Fruit fly (Drosophila melanogaster) whole organism, embryonic: Measurements from ENCODE around the gene CG7492.
A peak's percentile ranks its signal among the peaks of the same experiment; 100 is the strongest.

Experiments used
- Ada2b ChIP-seq: fragments of 200-800 bp; sonication (Bioruptor generic); IDR thresholded peaks from 2 replicates; pipeline ENCODE4 v1.3.6; 2022; ENCODE audit warnings: missing biosample characterization, missing genetic modification characterization
- CG10147 ChIP-seq: fragments of 200-800 bp; sonication (Bioruptor generic); optimal IDR thresholded peaks from 2 replicates; lab custom pipeline; 2019; ENCODE audit warnings: missing biosample characterization, mild to moderate bottlenecking, missing genetic modification characterization, moderate library complexity
- CG14050 ChIP-seq: fragments of 200-800 bp; sonication (Bioruptor generic); IDR thresholded peaks from 3 replicates; pipeline ENCODE4 v1.3.6; 2022; ENCODE audit warnings: missing biosample characterization, missing genetic modification characterization
- CG16779 ChIP-seq: fragments of 200-800 bp; sonication (Bioruptor generic); IDR thresholded peaks from 2 replicates; pipeline ENCODE4 v1.3.6; 2022; ENCODE audit warnings: missing biosample characterization, missing genetic modification characterization
- CG17359 ChIP-seq: fragments of 200-800 bp; sonication (Bioruptor generic); optimal IDR thresholded peaks from 3 replicates; lab custom pipeline; 2018; ENCODE audit warnings: missing biosample characterization, mild to moderate bottlenecking, missing genetic modification characterization, moderate library complexity
- CG18599 ChIP-seq: fragments of 200-800 bp; sonication (Bioruptor generic); optimal IDR thresholded peaks from 3 replicates; lab custom pipeline; 2017; ENCODE audit warnings: missing biosample characterization, missing genetic modification characterization, mild to moderate bottlenecking, moderate library complexity, missing genetic modification reagents
- CG2199 ChIP-seq: fragments of 200-800 bp; sonication (Bioruptor generic); IDR thresholded peaks from 3 replicates; pipeline ENCODE4 v1.3.6; 2022; ENCODE audit warnings: missing biosample characterization, missing genetic modification characterization
- CG31365 ChIP-seq: fragments of 200-800 bp; sonication (Bioruptor generic); optimal IDR thresholded peaks from 2 replicates; lab custom pipeline; 2018; ENCODE audit warnings: missing biosample characterization, mild to moderate bottlenecking, missing genetic modification characterization
- CG31441 ChIP-seq: fragments of 200-800 bp; sonication (Bioruptor generic); IDR thresholded peaks from 2 replicates; pipeline ENCODE4 v1.3.6; 2022; ENCODE audit warnings: missing biosample characterization, missing genetic modification characterization
- CG34376 ChIP-seq: fragments of 200-800 bp; sonication (Bioruptor generic); optimal IDR thresholded peaks from 2 replicates; lab custom pipeline; 2018; ENCODE audit warnings: missing biosample characterization, mild to moderate bottlenecking, missing genetic modification characterization
- CG4404 ChIP-seq: fragments of 200-800 bp; sonication (Bioruptor generic); IDR thresholded peaks from 2 replicates; pipeline ENCODE4 v1.3.6; 2022; ENCODE audit warnings: missing biosample characterization, missing genetic modification characterization
- CG5180 ChIP-seq: fragments of 200-800 bp; sonication (Bioruptor generic); optimal IDR thresholded peaks from 3 replicates; lab custom pipeline; 2017; ENCODE audit warnings: missing biosample characterization, missing genetic modification characterization, mild to moderate bottlenecking, moderate library complexity, missing genetic modification reagents
- CG6854 ChIP-seq: fragments of 200-800 bp; sonication (Bioruptor generic); optimal IDR thresholded peaks from 3 replicates; lab custom pipeline; 2017; ENCODE audit warnings: missing biosample characterization, mild to moderate bottlenecking, missing genetic modification characterization
- CG7556 ChIP-seq: fragments of 200-800 bp; sonication (Bioruptor generic); optimal IDR thresholded peaks from 2 replicates; lab custom pipeline; 2017; ENCODE audit warnings: missing biosample characterization, mild to moderate bottlenecking, missing genetic modification characterization
- CG9932 ChIP-seq: fragments of 200-800 bp; sonication (Bioruptor generic); IDR thresholded peaks from 2 replicates; pipeline ENCODE4 v1.3.6; 2022; ENCODE audit warnings: missing biosample characterization, missing genetic modification characterization
- Chrac-16 ChIP-seq: fragments of 200-800 bp; sonication (Bioruptor generic); optimal IDR thresholded peaks from 3 replicates; lab custom pipeline; 2016; ENCODE audit warnings: missing biosample characterization, missing genetic modification characterization
- CoRest ChIP-seq: fragments of 200-800 bp; sonication (Bioruptor generic); optimal IDR thresholded peaks from 3 replicates; lab custom pipeline; 2018; ENCODE audit warnings: missing biosample characterization, mild to moderate bottlenecking, missing genetic modification characterization, moderate library complexity
- CrebB ChIP-seq: fragments of 200-800 bp; sonication (Bioruptor generic); optimal IDR thresholded peaks from 3 replicates; lab custom pipeline; 2018; ENCODE audit warnings: missing biosample characterization, mild to moderate bottlenecking, missing genetic modification characterization
- Elba2 ChIP-seq: fragments of 200-800 bp; sonication (Bioruptor generic); optimal IDR thresholded peaks from 3 replicates; lab custom pipeline; 2016; ENCODE audit warnings: missing biosample characterization, missing genetic modification characterization
- Ets97D ChIP-seq: fragments of 200-800 bp; sonication (Bioruptor generic); optimal IDR thresholded peaks from 3 replicates; lab custom pipeline; 2016; ENCODE audit warnings: missing biosample characterization, missing genetic modification characterization
- Kr ChIP-seq: fragments of 200-800 bp; sonication (Bioruptor generic); optimal IDR thresholded peaks from 2 replicates; lab custom pipeline; 2017; ENCODE audit warnings: missing biosample characterization, mild to moderate bottlenecking, missing genetic modification characterization
- Lim3 ChIP-seq: fragments of 200-800 bp; sonication (Bioruptor generic); IDR thresholded peaks from 2 replicates; pipeline ENCODE4 v1.3.6; 2022; ENCODE audit warnings: missing biosample characterization, missing genetic modification characterization
- ab ChIP-seq: fragments of 200-800 bp; sonication (Bioruptor generic); optimal IDR thresholded peaks from 2 replicates; lab custom pipeline; 2016; ENCODE audit warnings: missing biosample characterization, missing genetic modification characterization
- abd-A ChIP-seq: fragments of 200-800 bp; sonication (Bioruptor generic); optimal IDR thresholded peaks from 3 replicates; lab custom pipeline; 2019; ENCODE audit warnings: missing biosample characterization, mild to moderate bottlenecking, missing genetic modification characterization, moderate library complexity
- amos ChIP-seq: fragments of 200-800 bp; sonication (Bioruptor generic); IDR thresholded peaks from 2 replicates; pipeline ENCODE4 v1.3.6; 2022; ENCODE audit warnings: missing biosample characterization, missing genetic modification characterization; ENCODE audit not compliant: partially characterized antibody
- cwo ChIP-seq: fragments of 200-800 bp; sonication (Bioruptor generic); optimal IDR thresholded peaks from 3 replicates; lab custom pipeline; 2017; ENCODE audit warnings: missing biosample characterization, missing genetic modification characterization, mild to moderate bottlenecking, moderate library complexity, missing genetic modification reagents
- dimm ChIP-seq: fragments of 200-800 bp; sonication (Bioruptor generic); IDR thresholded peaks from 2 replicates; pipeline ENCODE4 v1.3.6; 2022; ENCODE audit warnings: missing biosample characterization, missing genetic modification characterization
- ems ChIP-seq: fragments of 200-800 bp; sonication (Bioruptor generic); optimal IDR thresholded peaks from 3 replicates; lab custom pipeline; 2016; ENCODE audit warnings: missing biosample characterization, missing genetic modification characterization
- her ChIP-seq: fragments of 200-800 bp; sonication (Bioruptor generic); optimal IDR thresholded peaks from 2 replicates; lab custom pipeline; 2016; ENCODE audit warnings: missing biosample characterization, missing genetic modification characterization
- insv ChIP-seq, 2 experiments: fragments of 200-800 bp; sonication (Bioruptor generic); optimal IDR thresholded peaks; 3 replicates each; lab custom pipeline; 2016 to 2018; ENCODE audit warnings: missing biosample characterization in 2 of 2, missing genetic modification characterization in 2 of 2
- kah ChIP-seq: fragments of 200-800 bp; sonication (Bioruptor generic); optimal IDR thresholded peaks from 2 replicates; lab custom pipeline; 2018; ENCODE audit warnings: missing biosample characterization, mild to moderate bottlenecking, missing genetic modification characterization
- mld ChIP-seq: fragments of 200-800 bp; sonication (Bioruptor generic); IDR thresholded peaks from 3 replicates; pipeline ENCODE4 v1.3.6; 2022; ENCODE audit warnings: missing biosample characterization, missing genetic modification characterization; ENCODE audit not compliant: partially characterized antibody
- pita ChIP-seq: fragments of 200-800 bp; sonication (Bioruptor generic); optimal IDR thresholded peaks from 2 replicates; lab custom pipeline; 2017; ENCODE audit warnings: missing biosample characterization, mild to moderate bottlenecking, missing genetic modification characterization
- schlank ChIP-seq: fragments of 200-800 bp; sonication (Bioruptor generic); optimal IDR thresholded peaks from 2 replicates; lab custom pipeline; 2018; ENCODE audit warnings: missing biosample characterization, mild to moderate bottlenecking, missing genetic modification characterization
- sima ChIP-seq: fragments of 200-800 bp; sonication (Bioruptor generic); optimal IDR thresholded peaks from 2 replicates; lab custom pipeline; 2016; ENCODE audit warnings: missing biosample characterization, missing genetic modification characterization
- ttk ChIP-seq: fragments of 200-800 bp; sonication (Bioruptor generic); IDR thresholded peaks from 2 replicates; pipeline ENCODE4 v2.1.2; 2022; ENCODE audit warnings: missing biosample characterization, missing genetic modification characterization
- z ChIP-seq: fragments of 200-800 bp; sonication (Bioruptor generic); IDR thresholded peaks from 3 replicates; pipeline ENCODE4 v1.3.6; 2022; ENCODE audit warnings: missing biosample characterization, missing genetic modification characterization
- zen2 ChIP-seq: fragments of 200-800 bp; sonication (Bioruptor generic); IDR thresholded peaks from 3 replicates; pipeline ENCODE4 v1.3.6; 2022; ENCODE audit warnings: missing biosample characterization, missing genetic modification characterization; ENCODE audit not compliant: partially characterized antibody

CG7492 gene

dm6 chr3L:7695554-7695953 is 41.0 kb upstream of the CG7492 start, which contains the start of gene CG44195:
TSS of gene CG44195 (minus strand) at chr3L:7695654.
- no peak for TF ChIP-seq CG6854 (GFP tag; lab: Kevin White, UChicago)
- TF ChIP-seq insv (GFP tag; optimal IDR thresholded peaks at IDR 0.05; lab: Kevin White, UChicago), result no peak
- TF ChIP-seq ttk (GFP tag; lab: Robert Waterston, UW), result no peak
- no peak for TF ChIP-seq abd-A
- TF ChIP-seq pita (GFP tag; lab: Kevin White, UChicago), result no peak
- TF ChIP-seq CG7556, result no peak

DNA sequence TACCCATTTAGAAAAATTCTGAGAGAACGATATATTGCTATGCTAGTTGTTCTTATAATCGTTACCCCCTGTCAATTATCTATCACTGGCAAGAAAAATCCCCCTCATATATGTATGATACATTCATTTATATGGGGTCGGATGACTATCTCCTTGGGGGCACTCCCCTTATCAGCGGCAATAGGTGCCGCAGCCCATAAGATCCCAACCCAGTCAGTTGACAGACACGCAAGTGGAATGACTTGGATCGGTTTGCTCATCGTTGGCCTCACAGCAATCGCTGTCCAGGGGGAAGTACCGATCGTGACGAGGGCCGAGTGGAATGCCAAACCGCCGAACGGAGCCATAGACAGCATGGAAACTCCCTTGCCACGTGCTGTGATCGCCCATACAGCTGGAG is 3.6 kb downstream of the CG7492 start, which contains the start of gene PGRP-SD:
TSS of gene PGRP-SD (plus strand) at position 213 of the 400 bp plus-strand sequence.
- TF ChIP-seq CG2199, result 0 out of 3 replicates have a peak, but pooled peaks have one; percentile 13
- no peak for TF ChIP-seq ab (GFP tag; lab: Kevin White, UChicago)

DNA sequence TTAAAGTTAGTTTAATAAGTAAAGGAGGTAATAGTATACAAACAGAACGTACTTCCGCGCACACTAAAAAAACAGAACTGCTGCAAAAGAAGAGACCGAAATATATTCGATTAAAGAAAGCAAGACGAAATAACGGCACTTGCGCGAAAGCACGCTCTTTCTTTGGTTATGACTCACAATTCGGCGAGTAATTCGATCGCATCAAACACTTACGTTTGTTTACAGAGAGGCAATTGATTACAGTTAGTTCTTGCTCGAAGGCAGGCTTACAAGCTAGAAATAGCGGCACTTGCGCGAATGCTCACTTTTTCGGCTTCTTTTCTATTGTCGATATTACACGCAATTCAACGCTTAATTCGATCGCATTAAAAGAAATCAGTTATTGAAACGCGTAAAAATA is 4.3 kb downstream of the CG7492 start, which contains the start of gene CG32373:
TSS of gene CG32373 (plus strand) at position 301 of the 400 bp plus-strand sequence.
- TF ChIP-seq amos (GFP tag; lab: Robert Waterston, UW) (no peak), CG14050 (no peak), Kr (GFP tag; lab: Kevin White, UChicago) (no peak), Ets97D (no peak), CG2199 (0 out of 3 replicates have a peak, but pooled peaks have one; percentile 34), CG9932 (no peak), her (GFP tag; lab: Kevin White, UChicago) (no peak), CG17359 (tag; lab: Kevin White, UChicago) (no peak)

dm6 chr3L:7643562-7643961 is 11.0 kb downstream of the CG7492 start:
- TF ChIP-seq CrebB (no peak), cwo (GFP tag; lab: Kevin White, UChicago) (no peak), CG5180 (GFP tag; lab: Kevin White, UChicago) (peak; percentile 97), kah (GFP tag; lab: Kevin White, UChicago) (no peak), ems (GFP tag; lab: Kevin White, UChicago) (no peak), CG31365 (tag; lab: Kevin White, UChicago) (no peak), Ada2b (GFP tag; lab: Robert Waterston, UW) (no peak), Chrac-16 (GFP tag; lab: Kevin White, UChicago) (no peak), CG18599 (GFP tag; lab: Kevin White, UChicago) (no peak), dimm (GFP tag; lab: Robert Waterston, UW) (no peak), sima (GFP tag; lab: Kevin White, UChicago) (no peak), zen2 (GFP tag; lab: Robert Waterston, UW) (no peak), Elba2 (GFP tag; lab: Kevin White, UChicago) (peak; percentile 77), schlank (no peak), CG10147 (GFP tag; lab: Kevin White, UChicago) (no peak), CG16779 (GFP tag; lab: Robert Waterston, UW) (no peak), CG34376 (GFP tag; lab: Kevin White, UChicago) (no peak), ab (GFP tag; lab: Kevin White, UChicago) (no peak), CoRest (no peak), z (peak; percentile 90), mld (GFP tag; lab: Robert Waterston, UW) (no peak), Lim3 (GFP tag; lab: Robert Waterston, UW) (no peak), CG4404 (GFP tag; lab: Robert Waterston, UW) (no peak), CG31441 (GFP tag; lab: Robert Waterston, UW) (no peak)
